Worm (Caenorhabditis elegans) whole organism, midembryonic: ENCODE measurements around the gene Y82E9BR.20.

Experiments used
- T22C8.4 ChIP-seq: fragments of 200-800 bp; sonication (Bioruptor generic); IDR thresholded peaks from 2 replicates; pipeline ENCODE4 v1.3.6; 2022; ENCODE audit warnings: missing genetic modification characterization, missing compliant biosample characterization
- cog-1 ChIP-seq: sonication (generic microtip); optimal IDR thresholded peaks from 2 replicates; lab custom pipeline; 2016; ENCODE audit warnings: missing genetic modification characterization, missing compliant biosample characterization
- flt-1 ChIP-seq: fragments of 200-800 bp; sonication (Bioruptor generic); IDR thresholded peaks from 2 replicates; pipeline ENCODE4 v1.3.6; 2022; ENCODE audit warnings: missing genetic modification characterization, missing compliant biosample characterization
- med-1 ChIP-seq: sonication (generic microtip); optimal IDR thresholded peaks from 2 replicates; lab custom pipeline; 2017; ENCODE audit warnings: missing genetic modification characterization, mild to moderate bottlenecking, missing compliant biosample characterization, antibody characterized with exemption, missing genetic modification reagents; ENCODE audit not compliant: insufficient read depth
- tab-1 ChIP-seq: fragments of 200-800 bp; sonication (Bioruptor generic); IDR thresholded peaks from 2 replicates; pipeline ENCODE4 v1.3.6; 2022; ENCODE audit warnings: missing genetic modification characterization, missing compliant biosample characterization
- ztf-29 ChIP-seq: fragments of 200-800 bp; sonication (Bioruptor generic); IDR thresholded peaks from 2 replicates; pipeline ENCODE4 v1.3.6; 2022; ENCODE audit warnings: missing genetic modification reagents, missing genetic modification characterization, missing compliant biosample characterization

DNA sequence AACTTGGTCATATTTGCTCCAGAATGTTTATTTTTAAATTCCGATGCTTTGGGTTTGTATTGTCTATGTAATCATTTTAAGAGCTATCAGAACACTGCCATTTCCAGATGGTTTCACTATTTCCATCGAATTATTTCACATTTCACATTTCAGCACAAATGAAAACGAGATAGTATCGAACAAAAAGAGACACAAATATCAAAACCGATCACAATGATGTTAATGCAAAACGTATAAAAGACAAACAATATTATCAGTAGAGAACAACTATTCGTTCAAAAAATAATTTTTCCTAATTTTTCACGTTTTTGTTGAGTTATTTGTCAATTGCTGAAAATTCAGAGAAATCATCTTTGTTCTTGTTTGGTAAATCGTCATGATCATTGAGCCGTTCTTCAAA lies 21.1 kb downstream of the Y82E9BR.20 start:
- TF ChIP-seq flt-1 (no peak), T22C8.4 (GFP tag; lab: Robert Waterston, UW) (no peak), cog-1 (tag; lab: Kevin White, UChicago) (no peak), med-1 (GFP tag; lab: Kevin White, UChicago) (no peak), ztf-29 (GFP tag; lab: Robert Waterston, UW) (no peak), tab-1 (no peak)
